Worm (Caenorhabditis elegans): Measurements from ENCODE around the gene tps-1.

Gene tps-1

ce11 chrX:17428803-17429202, 45.5 kb downstream of the tps-1 start, which contains the start of gene pbo-6:
Gene pbo-6, plus strand, starts transcription at chrX:17429042.
- TF ChIP-seq unc-62 (GFP tag; optimal IDR thresholded peaks at IDR 0.05) = no peak

- no peak for TF ChIP-seq unc-62 (GFP tag; optimal IDR thresholded peaks at IDR 0.05)
Measured at ce11 chrX:17427778-17428177, 46.6 kb downstream of the tps-1 start.

ce11 chrX:17426712-17427111, 47.6 kb downstream of the tps-1 start:
- TF ChIP-seq unc-62 (GFP tag; optimal IDR thresholded peaks at IDR 0.05) = no peak

ce11 chrX:17424595-17424913, 49.8 kb downstream of the tps-1 start:
- no peak for TF ChIP-seq unc-62 (GFP tag; optimal IDR thresholded peaks at IDR 0.05)

- TF ChIP-seq unc-62 (GFP tag; optimal IDR thresholded peaks at IDR 0.05) = no peak
Measured at ce11 chrX:17423894-17424594, 50.3 kb downstream of the tps-1 start.

ce11 chrX:17422593-17422992, 51.7 kb downstream of the tps-1 start:
- no peak for TF ChIP-seq unc-62 (GFP tag; optimal IDR thresholded peaks at IDR 0.05)

- no peak for TF ChIP-seq unc-62 (GFP tag; optimal IDR thresholded peaks at IDR 0.05)
Measured at ce11 chrX:17421532-17422078, 52.7 kb downstream of the tps-1 start, which contains the start of gene osm-11. Gene osm-11, minus strand, starts transcription at chrX:17421582.

- TF ChIP-seq unc-62 (GFP tag; optimal IDR thresholded peaks at IDR 0.05) = no peak
Measured at ce11 chrX:17420585-17421459, 53.5 kb downstream of the tps-1 start.

- no peak for TF ChIP-seq unc-62 (GFP tag; optimal IDR thresholded peaks at IDR 0.05)
Measured at ce11 chrX:17419813-17420584, 54.3 kb downstream of the tps-1 start.

- no peak for TF ChIP-seq unc-62 (GFP tag; optimal IDR thresholded peaks at IDR 0.05)
Measured at ce11 chrX:17417505-17418004, 56.8 kb downstream of the tps-1 start.

Data from whole organism, dauer.